Worm (Caenorhabditis elegans) whole organism, L4 larva: Measurements from ENCODE around the gene Y49E10.21.

ENCODE experiments used
- F26F4.8 ChIP-seq: fragments of 200-800 bp; sonication (Bioruptor generic); conservative IDR thresholded peaks from 2 replicates; pipeline ENCODE4 v1.3.6; 2022; ENCODE audit warnings: missing genetic modification characterization, missing compliant biosample characterization
- F37D6.2 ChIP-seq: sonication (generic microtip); optimal IDR thresholded peaks from 2 replicates; lab custom pipeline; 2016; ENCODE audit warnings: mild to moderate bottlenecking, missing genetic modification characterization, missing compliant biosample characterization
- F49E8.2 ChIP-seq: sonication (generic microtip); optimal IDR thresholded peaks from 2 replicates; lab custom pipeline; 2016; ENCODE audit warnings: missing compliant biosample characterization, mild to moderate bottlenecking, missing genetic modification characterization, borderline replicate concordance
- T26A8.4 ChIP-seq: fragments of 200-800 bp; sonication (Bioruptor generic); IDR thresholded peaks from 2 replicates; pipeline ENCODE4 v1.3.6; 2022; ENCODE audit warnings: missing genetic modification characterization, missing compliant biosample characterization
- Y48G9A.11 ChIP-seq: fragments of 200-800 bp; sonication (Bioruptor generic); IDR thresholded peaks from 2 replicates; pipeline ENCODE4 v1.3.6; 2022; ENCODE audit warnings: missing genetic modification reagents, missing genetic modification characterization, missing compliant biosample characterization
- aha-1 ChIP-seq: fragments of 150-350 bp; peaks from one replicate; lab custom pipeline; 2014; ENCODE audit warnings: missing biosample characterization, missing genetic modification characterization
- aly-2 ChIP-seq: sonication (generic microtip); optimal IDR thresholded peaks from 2 replicates; lab custom pipeline; 2018; ENCODE audit warnings: missing biosample characterization, missing genetic modification characterization
- arid-1 ChIP-seq: fragments of 200-800 bp; sonication (Bioruptor generic); conservative IDR thresholded peaks from 2 replicates; pipeline ENCODE4 v1.3.6; 2022; ENCODE audit warnings: missing genetic modification reagents, missing genetic modification characterization, missing compliant biosample characterization
- attf-4 ChIP-seq: sonication (generic microtip); optimal IDR thresholded peaks from 3 replicates; lab custom pipeline; 2017; ENCODE audit warnings: missing biosample characterization, missing genetic modification characterization
- cey-2 ChIP-seq: sonication (generic microtip); optimal IDR thresholded peaks from 3 replicates; lab custom pipeline; 2017; ENCODE audit warnings: missing genetic modification characterization, mild to moderate bottlenecking, missing compliant biosample characterization, antibody characterized with exemption, borderline replicate concordance; ENCODE audit not compliant: insufficient read depth
- daf-12 ChIP-seq: fragments of 150-350 bp; optimal IDR thresholded peaks from 2 replicates; lab custom pipeline; 2014; ENCODE audit warnings: missing biosample characterization, missing genetic modification reagents, missing genetic modification characterization
- daf-16 ChIP-seq, 3 experiments: sonication (generic microtip); optimal IDR thresholded peaks; 2 replicates each; lab custom pipeline; 2016 to 2017; ENCODE audit warnings: missing genetic modification characterization in 3 of 3, missing genetic modification reagents in 3 of 3, mild to moderate bottlenecking in 2 of 3, missing compliant biosample characterization in 2 of 3, missing biosample characterization in 1 of 3, moderate library complexity in 1 of 3
- duxl-1 ChIP-seq: sonication (generic microtip); optimal IDR thresholded peaks from 2 replicates; lab custom pipeline; 2016; ENCODE audit warnings: mild to moderate bottlenecking, missing genetic modification characterization, moderate library complexity, missing compliant biosample characterization; ENCODE audit not compliant: poor library complexity
- dve-1 ChIP-seq: sonication (generic microtip); optimal IDR thresholded peaks from 2 replicates; lab custom pipeline; 2017; ENCODE audit warnings: antibody characterized with exemption, mild to moderate bottlenecking, missing genetic modification characterization, missing compliant biosample characterization; ENCODE audit not compliant: insufficient read depth
- egl-27 ChIP-seq: sonication (generic microtip); optimal IDR thresholded peaks from 3 replicates; lab custom pipeline; 2017; ENCODE audit warnings: missing biosample characterization, missing genetic modification reagents, missing genetic modification characterization
- fkh-10 ChIP-seq: fragments of 150-350 bp; optimal IDR thresholded peaks from 2 replicates; lab custom pipeline; 2014; ENCODE audit warnings: missing biosample characterization, missing genetic modification reagents, missing genetic modification characterization
- hif-1 ChIP-seq, 2 experiments: sonication (generic microtip); optimal IDR thresholded peaks; 2 replicates each; lab custom pipeline; 2016 to 2017; ENCODE audit warnings: missing compliant biosample characterization in 2 of 2, missing genetic modification characterization in 2 of 2, missing genetic modification reagents in 2 of 2, missing genotype in 2 of 2, mild to moderate bottlenecking in 1 of 2
- hlh-30 ChIP-seq: sonication (generic microtip); optimal IDR thresholded peaks from 2 replicates; lab custom pipeline; 2017; ENCODE audit warnings: antibody characterized with exemption, mild to moderate bottlenecking, missing genetic modification characterization, missing compliant biosample characterization; ENCODE audit not compliant: insufficient read depth
- hmg-1.1 ChIP-seq: fragments of 200-800 bp; sonication (Bioruptor generic); IDR thresholded peaks from 2 replicates; pipeline ENCODE4 v1.3.6; 2022; ENCODE audit warnings: missing genetic modification reagents, missing genetic modification characterization, missing compliant biosample characterization
- lim-7 ChIP-seq: fragments of 200-800 bp; sonication (Bioruptor generic); IDR thresholded peaks from 2 replicates; pipeline ENCODE4 v1.3.6; 2022; ENCODE audit warnings: missing genetic modification characterization, missing compliant biosample characterization
- lin-1 ChIP-seq: fragments of 200-800 bp; sonication (Bioruptor generic); IDR thresholded peaks from 2 replicates; pipeline ENCODE4 v1.3.6; 2022; ENCODE audit warnings: missing genetic modification reagents, missing genetic modification characterization, missing compliant biosample characterization
- lin-38 ChIP-seq: fragments of 200-800 bp; sonication (Bioruptor generic); IDR thresholded peaks from 2 replicates; pipeline ENCODE4 v1.3.6; 2022; ENCODE audit warnings: missing genetic modification reagents, missing genetic modification characterization, missing compliant biosample characterization
- lin-39 ChIP-seq: fragments of 150-350 bp; optimal IDR thresholded peaks from 2 replicates; lab custom pipeline; 2014; ENCODE audit warnings: missing biosample characterization, missing genetic modification reagents, missing genetic modification characterization
- lsy-2 ChIP-seq, 2 experiments: fragments of 150-350 bp in 1 of 2; sonication (generic microtip) in 1 of 2; optimal IDR thresholded peaks; 2 replicates each; lab custom pipeline; 2014 to 2017; ENCODE audit warnings: missing biosample characterization in 2 of 2, missing genetic modification characterization in 2 of 2
- madf-9 ChIP-seq: fragments of 200-800 bp; sonication (Bioruptor generic); conservative IDR thresholded peaks from 2 replicates; pipeline ENCODE4 v1.3.6; 2022; ENCODE audit warnings: missing genetic modification reagents, missing genetic modification characterization, missing compliant biosample characterization
- mes-2 ChIP-seq: sonication (generic microtip); optimal IDR thresholded peaks from 2 replicates; lab custom pipeline; 2016; ENCODE audit warnings: missing genotype, mild to moderate bottlenecking, missing genetic modification characterization, missing compliant biosample characterization; ENCODE audit not compliant: poor library complexity, severe bottlenecking
- nhr-28 ChIP-seq: fragments of 150-350 bp; optimal IDR thresholded peaks from 2 replicates; lab custom pipeline; 2014; ENCODE audit warnings: missing biosample characterization, missing genetic modification characterization
- nhr-41 ChIP-seq: fragments of 200-800 bp; sonication (Bioruptor generic); IDR thresholded peaks from 2 replicates; pipeline ENCODE4 v1.3.6; 2022; ENCODE audit warnings: missing genetic modification reagents, missing genetic modification characterization, missing compliant biosample characterization
- pha-4 ChIP-seq, 2 experiments: fragments of 150-350 bp in 1 of 2; fragments of 200-800 bp in 1 of 2; sonication (Bioruptor generic) in 1 of 2; IDR thresholded peaks in 1 of 2; optimal IDR thresholded peaks in 1 of 2; 2 replicates each; pipeline versions ENCODE4 v1.3.6 to Lab custom; 2014 to 2022; ENCODE audit warnings: missing genetic modification characterization in 2 of 2, missing genetic modification reagents in 2 of 2, missing biosample characterization in 1 of 2, missing compliant biosample characterization in 1 of 2
- pqm-1 ChIP-seq: sonication (generic microtip); optimal IDR thresholded peaks from 2 replicates; lab custom pipeline; 2017; ENCODE audit warnings: missing biosample characterization, missing genetic modification characterization
- sdz-12 ChIP-seq: fragments of 200-800 bp; sonication (Bioruptor generic); optimal IDR thresholded peaks from 2 replicates; lab custom pipeline; 2018; ENCODE audit warnings: mild to moderate bottlenecking, missing genetic modification characterization, missing compliant biosample characterization
- set-16 ChIP-seq: fragments of 200-800 bp; sonication (Bioruptor generic); IDR thresholded peaks from 2 replicates; pipeline ENCODE4 v1.3.6; 2022; ENCODE audit warnings: missing genetic modification reagents, missing genetic modification characterization, missing compliant biosample characterization
- tag-97 ChIP-seq: fragments of 200-800 bp; sonication (Bioruptor generic); IDR thresholded peaks from 2 replicates; pipeline ENCODE4 v1.3.6; 2022; ENCODE audit warnings: missing genetic modification characterization, missing compliant biosample characterization
- tra-1 ChIP-seq: fragments of 200-800 bp; sonication (Bioruptor generic); IDR thresholded peaks from 2 replicates; pipeline ENCODE4 v1.3.6; 2022; ENCODE audit warnings: missing genetic modification reagents, missing genetic modification characterization, missing compliant biosample characterization
- unc-130 ChIP-seq: sonication (generic microtip); optimal IDR thresholded peaks from 2 replicates; lab custom pipeline; 2016; ENCODE audit warnings: missing genetic modification reagents, missing genetic modification characterization, missing compliant biosample characterization
- unc-39 ChIP-seq: sonication (generic microtip); optimal IDR thresholded peaks from 2 replicates; lab custom pipeline; 2017; ENCODE audit warnings: missing biosample characterization, missing genetic modification characterization
- unc-62 ChIP-seq, 3 experiments: fragments of 150-350 bp in 1 of 3; sonication (generic microtip); optimal IDR thresholded peaks in 2 of 3; peaks in 1 of 3; 1 replicate in 1 of 3; 2 replicates in 2 of 3; lab custom pipeline; 2014 to 2017; ENCODE audit warnings: missing biosample characterization in 3 of 3, missing genetic modification characterization in 3 of 3, missing genetic modification reagents in 3 of 3, missing genotype in 1 of 3
- vab-7 ChIP-seq: fragments of 200-800 bp; sonication (Bioruptor generic); IDR thresholded peaks from 2 replicates; pipeline ENCODE4 v1.3.6; 2022; ENCODE audit warnings: missing genetic modification reagents, missing genetic modification characterization, missing compliant biosample characterization
- zag-1 ChIP-seq: fragments of 150-350 bp; optimal IDR thresholded peaks from 2 replicates; lab custom pipeline; 2014; ENCODE audit warnings: missing biosample characterization, missing genetic modification characterization
- zfp-2 ChIP-seq: sonication (generic microtip); optimal IDR thresholded peaks from 2 replicates; lab custom pipeline; 2016; ENCODE audit warnings: mild to moderate bottlenecking, missing genetic modification characterization, missing compliant biosample characterization
- zfp-3 ChIP-seq: fragments of 200-800 bp; sonication (Bioruptor generic); conservative IDR thresholded peaks from 2 replicates; pipeline ENCODE4 v1.3.6; 2022; ENCODE audit warnings: missing genetic modification reagents, missing genetic modification characterization, missing compliant biosample characterization
- zip-2 ChIP-seq: fragments of 150-350 bp; optimal IDR thresholded peaks from 2 replicates; lab custom pipeline; 2014; ENCODE audit warnings: missing biosample characterization, missing genetic modification characterization

Gene Y49E10.21

ce11 chrIII:12484432-12484831 is 27.0 kb downstream of the Y49E10.21 start, which contains the start of gene arrd-16:
Gene arrd-16 (plus strand): TSS chrIII:12484732.
- TF ChIP-seq unc-62 (GFP tag; optimal IDR thresholded peaks at IDR 0.05 in 1 of 2; lab: Kevin White, UChicago) (peak in 1 of 2 experiments; percentile 12), unc-62 (tag; optimal IDR thresholded peaks at IDR 0.05; lab: Kevin White, UChicago) (no peak), lsy-2 (tag; optimal IDR thresholded peaks at IDR 0.05; lab: Kevin White, UChicago) (no peak), aha-1 (peak; percentile 52)
- TF ChIP-seq, all 104 proteins: peak for 2

DNA sequence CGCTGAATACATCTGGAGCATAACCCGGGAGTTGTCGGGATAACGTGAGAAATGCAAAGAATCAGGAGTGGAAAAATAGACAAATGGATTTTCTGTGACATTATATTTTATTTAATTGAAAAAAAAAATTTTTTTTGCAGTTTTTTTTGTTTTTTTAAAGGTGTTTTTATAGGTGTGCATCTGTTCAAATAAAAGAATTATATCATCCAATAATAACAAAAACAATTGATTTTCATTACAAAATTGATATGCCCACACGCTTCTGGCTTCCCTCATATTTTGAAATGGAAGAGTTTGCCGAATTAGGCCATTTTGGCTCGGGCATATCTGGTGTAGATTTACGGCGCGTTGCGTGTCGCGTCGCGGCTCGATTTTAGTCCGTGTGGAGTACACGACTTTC is 34.6 kb downstream of the Y49E10.21 start, which contains the start of gene Y49E10.25:
Gene Y49E10.25 (minus strand): TSS at position 101 of the 400 bp plus-strand sequence.
- TF ChIP-seq tag-97 (GFP tag; lab: Robert Waterston, UW) (no peak), F26F4.8 (no peak), dve-1 (tag; lab: Kevin White, UChicago) (no peak), nhr-41 (no peak), zip-2 (tag; lab: Kevin White, UChicago) (no peak), zag-1 (no peak), hmg-1.1 (GFP tag; lab: Robert Waterston, UW) (no peak), pqm-1 (tag; lab: Kevin White, UChicago) (no peak), attf-4 (tag; lab: Kevin White, UChicago) (no peak), sdz-12 (GFP tag; lab: Kevin White, UChicago) (no peak), aha-1 (no peak), unc-39 (tag; lab: Kevin White, UChicago) (no peak), zfp-2 (tag; lab: Kevin White, UChicago) (no peak), hlh-30 (no peak), duxl-1 (no peak), set-16 (GFP tag; lab: Robert Waterston, UW) (no peak)

ce11 chrIII:12495594-12496096 is 38.2 kb downstream of the Y49E10.21 start, which contains the start of the genes Y111B2A.1 and Y111B2A.2:
Gene Y111B2A.1 (minus strand): TSS chrIII:12495644.
Gene Y111B2A.2 (plus strand): TSS chrIII:12496086.
- no peak for TF ChIP-seq Y48G9A.11 (GFP tag; lab: Robert Waterston, UW)
- TF ChIP-seq hif-1 (tag; optimal IDR thresholded peaks at IDR 0.05; lab: Kevin White, UChicago), result no peak
- TF ChIP-seq unc-130 (GFP tag; lab: Kevin White, UChicago), result peak; percentile 49
- no peak for TF ChIP-seq daf-16 (GFP tag; optimal IDR thresholded peaks at IDR 0.05; lab: Kevin White, UChicago)
- TF ChIP-seq daf-16 (tag; optimal IDR thresholded peaks at IDR 0.05; lab: Kevin White, UChicago), result no peak
- peak; percentile 34 for TF ChIP-seq mes-2 (tag; lab: Kevin White, UChicago)
- TF ChIP-seq lin-38, result peak; percentile 61
- no peak for TF ChIP-seq cey-2 (tag; lab: Kevin White, UChicago)
- no peak for TF ChIP-seq egl-27 (tag; lab: Kevin White, UChicago)

DNA sequence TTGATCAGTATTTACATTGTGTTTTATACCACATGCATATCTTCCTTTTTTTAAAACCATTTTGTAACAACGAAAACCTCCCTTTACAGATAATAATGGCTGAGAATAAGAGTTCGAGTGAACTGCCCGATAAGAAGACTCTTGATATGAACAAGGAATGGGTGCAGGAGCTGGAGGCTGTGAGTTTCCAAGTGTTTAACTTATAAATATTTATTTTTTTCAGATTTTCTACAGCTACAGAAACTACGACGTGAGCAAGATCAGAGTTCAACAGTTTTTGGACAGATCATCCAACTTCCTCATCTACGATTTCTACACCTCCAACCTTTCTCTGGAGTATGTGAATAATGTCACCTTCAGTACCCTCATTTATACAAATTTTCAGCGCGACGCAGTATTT is 39.1 kb downstream of the Y49E10.21 start, which contains the start of gene herd-1:
Gene herd-1 (plus strand): TSS at position 90 of the 400 bp plus-strand sequence.
- no peak for TF ChIP-seq lim-7
- TF ChIP-seq nhr-28, result no peak
- TF ChIP-seq aly-2, result no peak
- TF ChIP-seq unc-130 (GFP tag; lab: Kevin White, UChicago), result no peak
- TF ChIP-seq arid-1 (GFP tag; lab: Robert Waterston, UW), result peak; percentile 49; the same call in 1 of the 2 replicates
- TF ChIP-seq T26A8.4 (GFP tag; lab: Robert Waterston, UW), result no peak
- no peak for TF ChIP-seq daf-12 (tag; lab: Kevin White, UChicago)
- TF ChIP-seq zip-2 (tag; lab: Kevin White, UChicago), result no peak
- TF ChIP-seq unc-39 (tag; lab: Kevin White, UChicago), result no peak
- TF ChIP-seq zfp-3, result no peak
- no peak for TF ChIP-seq F37D6.2 (tag; lab: Kevin White, UChicago)
- TF ChIP-seq hlh-30, result no peak
- TF ChIP-seq madf-9 (GFP tag; lab: Robert Waterston, UW), result no peak
- no peak for TF ChIP-seq fkh-10 (GFP tag; lab: Kevin White, UChicago)
- TF ChIP-seq lin-1 (GFP tag; lab: Robert Waterston, UW), result no peak
- peak; percentile 57 for TF ChIP-seq lin-38
- TF ChIP-seq pha-4 (GFP tag; IDR thresholded peaks at IDR 0.05; lab: Robert Waterston, UW), result no peak
- TF ChIP-seq pha-4 (tag; optimal IDR thresholded peaks at IDR 0.05; lab: Kevin White, UChicago), result no peak
- TF ChIP-seq tra-1 (GFP tag; lab: Robert Waterston, UW), result 0 out of 2 replicates have a peak, but pooled peaks have one; percentile 59
- peak; percentile 42 for TF ChIP-seq F49E8.2 (tag; lab: Kevin White, UChicago)
- peak; percentile 13; the same call in 1 of the 2 replicates for TF ChIP-seq vab-7
- no peak for TF ChIP-seq lin-39 (tag; lab: Kevin White, UChicago)
- TF ChIP-seq zfp-2 (tag; lab: Kevin White, UChicago), result no peak
